Worm (Caenorhabditis elegans) whole organism, midembryonic: ENCODE measurements around the gene C02F5.12.

Experiments
- T22C8.4 ChIP-seq: fragments of 200-800 bp; sonication (Bioruptor generic); IDR thresholded peaks from 2 replicates; pipeline ENCODE4 v1.3.6; 2022; ENCODE audit warnings: missing genetic modification characterization, missing compliant biosample characterization
- cog-1 ChIP-seq: sonication (generic microtip); optimal IDR thresholded peaks from 2 replicates; lab custom pipeline; 2016; ENCODE audit warnings: missing genetic modification characterization, missing compliant biosample characterization
- flt-1 ChIP-seq: fragments of 200-800 bp; sonication (Bioruptor generic); IDR thresholded peaks from 2 replicates; pipeline ENCODE4 v1.3.6; 2022; ENCODE audit warnings: missing genetic modification characterization, missing compliant biosample characterization
- klf-2 ChIP-seq: fragments of 200-800 bp; sonication (Bioruptor generic); conservative IDR thresholded peaks from 2 replicates; pipeline ENCODE4 v1.3.6; 2022; ENCODE audit warnings: missing genetic modification reagents, missing genetic modification characterization, missing compliant biosample characterization
- med-1 ChIP-seq: sonication (generic microtip); optimal IDR thresholded peaks from 2 replicates; lab custom pipeline; 2017; ENCODE audit warnings: missing genetic modification characterization, mild to moderate bottlenecking, missing compliant biosample characterization, antibody characterized with exemption, missing genetic modification reagents; ENCODE audit not compliant: insufficient read depth
- ref-1 ChIP-seq: fragments of 200-800 bp; sonication (Bioruptor generic); conservative IDR thresholded peaks from 2 replicates; pipeline ENCODE4 v1.3.6; 2022; ENCODE audit warnings: missing genetic modification reagents, missing genetic modification characterization, missing compliant biosample characterization
- tab-1 ChIP-seq: fragments of 200-800 bp; sonication (Bioruptor generic); IDR thresholded peaks from 2 replicates; pipeline ENCODE4 v1.3.6; 2022; ENCODE audit warnings: missing genetic modification characterization, missing compliant biosample characterization
- ztf-23 ChIP-seq: fragments of 200-800 bp; sonication (Bioruptor generic); IDR thresholded peaks from 2 replicates; pipeline ENCODE4 v1.3.6; 2022; ENCODE audit warnings: missing genetic modification reagents, missing genetic modification characterization, missing compliant biosample characterization
- ztf-29 ChIP-seq: fragments of 200-800 bp; sonication (Bioruptor generic); IDR thresholded peaks from 2 replicates; pipeline ENCODE4 v1.3.6; 2022; ENCODE audit warnings: missing genetic modification reagents, missing genetic modification characterization, missing compliant biosample characterization

C02F5.12 gene

ce11 chrIII:8242809-8243208 lies at the start of gene C02F5.12:
Gene C02F5.12 (minus strand): TSS chrIII:8243029.
- TF ChIP-seq ztf-29 (GFP tag; lab: Robert Waterston, UW) (no peak), klf-2 (GFP tag; lab: Robert Waterston, UW) (no peak), tab-1 (GFP tag; lab: Robert Waterston, UW) (no peak), T22C8.4 (no peak), cog-1 (tag; lab: Kevin White, UChicago) (no peak), ref-1 (GFP tag; lab: Robert Waterston, UW) (no peak), ztf-23 (GFP tag; lab: Robert Waterston, UW) (no peak), flt-1 (GFP tag; lab: Robert Waterston, UW) (no peak), med-1 (GFP tag; lab: Kevin White, UChicago) (no peak)

DNA sequence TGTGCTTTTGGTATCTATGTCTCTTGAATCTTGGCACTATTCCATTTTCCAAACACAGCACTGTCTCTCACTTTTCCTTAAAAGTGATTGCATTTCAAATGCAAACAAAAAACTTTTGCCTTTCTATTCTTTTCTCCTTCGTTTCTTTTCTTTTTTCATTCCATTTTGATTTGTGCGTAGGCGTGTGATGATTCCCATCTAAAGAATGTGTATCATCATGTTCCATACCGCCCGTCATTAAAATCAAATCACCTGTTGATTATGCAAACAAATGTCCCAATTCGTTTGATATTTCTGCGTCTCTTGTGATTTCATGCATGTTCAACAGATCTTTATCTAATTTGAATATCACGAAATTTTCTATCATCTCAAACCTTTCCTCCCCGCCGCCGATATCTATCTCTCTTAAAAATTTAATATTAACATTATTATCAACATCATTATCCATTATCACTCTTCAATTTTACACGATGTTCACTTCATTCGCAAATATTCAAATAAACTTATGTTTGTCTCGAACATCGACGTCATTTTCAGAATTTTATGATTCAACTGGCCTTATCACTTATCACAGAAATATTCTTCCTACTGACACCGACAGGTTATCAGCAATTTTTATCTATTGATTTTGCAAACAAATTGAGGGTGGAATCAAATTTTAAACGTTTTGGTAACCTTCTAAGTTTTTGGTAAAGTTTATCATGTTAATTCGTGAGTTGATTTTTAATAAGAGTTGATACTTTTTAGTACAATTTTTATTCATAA lies 48.6 kb upstream of the C02F5.12 start:
- TF ChIP-seq T22C8.4, result no peak
- TF ChIP-seq cog-1 (tag; lab: Kevin White, UChicago), result no peak
- no peak for TF ChIP-seq klf-2 (GFP tag; lab: Robert Waterston, UW)
- TF ChIP-seq tab-1 (GFP tag; lab: Robert Waterston, UW), result no peak
- no peak for TF ChIP-seq flt-1 (GFP tag; lab: Robert Waterston, UW)

DNA sequence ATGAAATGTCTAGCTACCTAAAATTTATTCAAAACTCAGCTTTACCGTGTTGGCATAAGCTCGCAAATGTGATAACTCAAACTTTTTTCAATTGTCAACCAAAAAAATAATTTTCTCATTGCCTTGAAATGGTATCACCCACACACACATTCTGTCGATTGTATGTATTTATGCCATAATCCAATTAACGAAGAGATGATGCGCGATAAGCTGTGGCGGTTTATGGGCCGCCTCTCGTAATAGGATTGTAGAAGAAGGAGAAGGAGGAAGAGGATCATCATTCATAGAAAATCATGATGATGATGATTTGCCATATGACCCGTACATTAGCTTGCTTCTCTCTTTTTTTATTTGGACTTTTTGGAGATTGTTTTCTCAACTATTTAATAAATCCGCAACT lies 46.4 kb upstream of the C02F5.12 start:
- TF ChIP-seq ref-1 (GFP tag; lab: Robert Waterston, UW), result no peak
- no peak for TF ChIP-seq ztf-23 (GFP tag; lab: Robert Waterston, UW)
- no peak for TF ChIP-seq med-1 (GFP tag; lab: Kevin White, UChicago)
- no peak for TF ChIP-seq cog-1 (tag; lab: Kevin White, UChicago)
- no peak for TF ChIP-seq ztf-29 (GFP tag; lab: Robert Waterston, UW)
- no peak for TF ChIP-seq flt-1 (GFP tag; lab: Robert Waterston, UW)
- no peak for TF ChIP-seq tab-1 (GFP tag; lab: Robert Waterston, UW)
- no peak for TF ChIP-seq T22C8.4
- TF ChIP-seq klf-2 (GFP tag; lab: Robert Waterston, UW), result no peak

DNA sequence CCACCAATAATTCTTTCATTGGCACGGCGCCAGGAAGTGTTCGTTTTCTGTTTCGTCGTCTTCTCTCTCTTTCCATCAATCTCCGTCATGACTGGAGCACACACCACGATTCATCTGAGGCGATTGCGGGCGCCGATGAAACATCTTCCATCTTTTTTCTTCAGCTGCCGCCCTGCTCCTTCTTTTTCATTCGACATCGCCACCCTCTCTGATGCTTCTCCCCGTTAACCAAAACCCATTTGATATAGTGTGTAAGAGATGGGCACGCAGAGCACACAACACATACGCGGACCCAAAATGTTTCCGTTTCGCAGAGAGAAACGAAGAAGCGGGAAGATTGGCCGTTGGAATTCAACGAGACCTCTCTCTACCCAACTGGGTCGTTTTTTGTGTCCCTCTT lies 44.7 kb upstream of the C02F5.12 start:
- TF ChIP-seq ztf-23 (GFP tag; lab: Robert Waterston, UW) (0 out of 2 replicates have a peak, but pooled peaks have one; percentile 16), T22C8.4 (no peak), cog-1 (tag; lab: Kevin White, UChicago) (no peak), ztf-29 (GFP tag; lab: Robert Waterston, UW) (no peak), tab-1 (GFP tag; lab: Robert Waterston, UW) (no peak), klf-2 (GFP tag; lab: Robert Waterston, UW) (no peak), med-1 (GFP tag; lab: Kevin White, UChicago) (no peak), flt-1 (GFP tag; lab: Robert Waterston, UW) (peak; percentile 52; the same call in 1 of the 2 replicates), ref-1 (GFP tag; lab: Robert Waterston, UW) (no peak)

ce11 chrIII:8286824-8287223 lies 44.0 kb upstream of the C02F5.12 start:
- TF ChIP-seq ztf-23 (GFP tag; lab: Robert Waterston, UW) (no peak), klf-2 (GFP tag; lab: Robert Waterston, UW) (no peak), flt-1 (GFP tag; lab: Robert Waterston, UW) (no peak), tab-1 (GFP tag; lab: Robert Waterston, UW) (no peak)

DNA sequence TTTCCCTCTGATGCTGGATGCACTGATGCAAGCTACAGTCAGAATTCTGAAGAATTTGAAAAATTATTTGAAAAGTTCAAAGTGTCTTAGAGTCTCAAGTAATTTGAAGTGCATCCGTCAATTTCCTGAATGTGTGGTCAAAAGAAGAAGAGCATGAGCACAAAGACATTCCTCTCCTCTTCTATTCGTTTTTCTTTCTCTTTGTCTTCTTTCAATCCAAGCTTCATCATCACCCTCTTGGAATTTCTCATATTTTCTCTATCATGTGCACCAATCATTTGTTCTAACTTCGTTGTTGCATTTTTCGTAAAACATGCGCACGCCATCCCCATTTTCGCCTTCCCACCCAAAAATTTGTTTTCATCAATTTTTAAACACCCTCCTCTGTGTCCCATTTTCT lies 43.2 kb upstream of the C02F5.12 start:
- TF ChIP-seq cog-1 (tag; lab: Kevin White, UChicago), result no peak
- TF ChIP-seq flt-1 (GFP tag; lab: Robert Waterston, UW), result no peak

DNA sequence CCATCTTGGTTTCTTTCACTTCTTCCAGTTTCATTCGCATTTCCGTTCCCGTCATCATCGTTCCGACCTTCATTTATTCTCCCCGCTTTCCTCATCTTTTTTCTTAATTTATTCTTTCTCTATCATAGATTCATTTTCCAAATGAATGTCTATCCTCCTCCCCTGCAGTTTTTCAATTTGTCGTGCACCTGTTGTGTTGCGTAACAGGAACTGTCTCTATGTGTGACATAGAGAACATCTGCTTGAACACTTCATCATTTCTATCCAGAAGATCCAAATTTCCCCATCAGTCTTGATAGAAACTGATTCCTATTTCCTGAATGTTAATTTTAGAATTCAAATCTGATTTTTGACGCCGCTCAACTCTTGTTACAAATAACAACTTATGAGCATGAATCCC lies 40.7 kb upstream of the C02F5.12 start:
- TF ChIP-seq med-1 (GFP tag; lab: Kevin White, UChicago), result no peak
- no peak for TF ChIP-seq ztf-29 (GFP tag; lab: Robert Waterston, UW)
- no peak for TF ChIP-seq flt-1 (GFP tag; lab: Robert Waterston, UW)
- TF ChIP-seq cog-1 (tag; lab: Kevin White, UChicago), result no peak
- TF ChIP-seq klf-2 (GFP tag; lab: Robert Waterston, UW), result no peak

DNA sequence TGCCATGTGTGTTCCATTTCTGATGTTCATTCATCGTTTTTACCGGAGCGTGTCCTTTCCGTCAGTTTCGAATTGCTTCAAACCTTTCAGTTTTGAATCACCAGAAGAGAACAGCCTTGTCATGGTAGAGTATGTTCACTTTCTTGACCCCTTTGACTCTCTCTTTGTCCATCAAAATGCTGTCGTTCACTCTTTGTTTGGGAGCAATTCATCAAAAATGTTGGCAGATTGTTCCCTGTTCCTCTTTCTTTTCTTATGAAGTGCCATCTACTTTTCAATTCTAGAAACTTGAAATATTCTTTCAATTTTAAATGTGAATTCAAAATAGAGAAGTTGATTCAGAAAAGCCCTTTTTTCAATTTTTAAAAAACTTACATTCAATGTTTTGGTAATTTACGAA lies 38.5 kb upstream of the C02F5.12 start:
- TF ChIP-seq flt-1 (GFP tag; lab: Robert Waterston, UW), result no peak
- TF ChIP-seq tab-1 (GFP tag; lab: Robert Waterston, UW), result no peak
- TF ChIP-seq T22C8.4, result no peak
- no peak for TF ChIP-seq ztf-23 (GFP tag; lab: Robert Waterston, UW)
- TF ChIP-seq med-1 (GFP tag; lab: Kevin White, UChicago), result no peak
- TF ChIP-seq klf-2 (GFP tag; lab: Robert Waterston, UW), result no peak
- no peak for TF ChIP-seq ztf-29 (GFP tag; lab: Robert Waterston, UW)
- no peak for TF ChIP-seq cog-1 (tag; lab: Kevin White, UChicago)
- TF ChIP-seq ref-1 (GFP tag; lab: Robert Waterston, UW), result no peak

- TF ChIP-seq cog-1 (tag; lab: Kevin White, UChicago) (no peak), ztf-29 (GFP tag; lab: Robert Waterston, UW) (no peak), klf-2 (GFP tag; lab: Robert Waterston, UW) (no peak), flt-1 (GFP tag; lab: Robert Waterston, UW) (no peak), ztf-23 (GFP tag; lab: Robert Waterston, UW) (no peak), med-1 (GFP tag; lab: Kevin White, UChicago) (no peak), T22C8.4 (no peak), ref-1 (GFP tag; lab: Robert Waterston, UW) (no peak), tab-1 (GFP tag; lab: Robert Waterston, UW) (no peak)
Measured at ce11 chrIII:8280352-8280751, 37.5 kb upstream of the C02F5.12 start.
